Worm (Caenorhabditis elegans) whole organism, L2 larva: ENCODE data around the gene C08E8.11.
"Not testable (repeated sequence)": the region's sequence is repeated elsewhere in the genome, so short reads cannot be mapped to it uniquely, and the experiment has no call there.

Experiments
- alr-1 ChIP-seq: fragments of 150-350 bp; optimal IDR thresholded peaks from 2 replicates; lab custom pipeline; 2014; ENCODE audit warnings: missing biosample characterization, missing genetic modification characterization
- aly-2 ChIP-seq: fragments of 150-350 bp; optimal IDR thresholded peaks from 2 replicates; lab custom pipeline; 2014; ENCODE audit warnings: missing biosample characterization, missing genetic modification characterization
- dmd-4 ChIP-seq: sonication (generic microtip); optimal IDR thresholded peaks from 2 replicates; lab custom pipeline; 2017; ENCODE audit warnings: missing biosample characterization, missing genetic modification characterization
- elt-1 ChIP-seq: fragments of 150-350 bp; optimal IDR thresholded peaks from 2 replicates; lab custom pipeline; 2014; ENCODE audit warnings: missing biosample characterization, missing genetic modification characterization
- mab-5 ChIP-seq: fragments of 150-350 bp; optimal IDR thresholded peaks from 2 replicates; lab custom pipeline; 2014; ENCODE audit warnings: missing biosample characterization, missing genetic modification characterization
- nhr-11 ChIP-seq: fragments of 150-350 bp; optimal IDR thresholded peaks from 2 replicates; lab custom pipeline; 2014; ENCODE audit warnings: missing biosample characterization, missing genetic modification characterization
- nhr-23 ChIP-seq: fragments of 150-350 bp; optimal IDR thresholded peaks from 2 replicates; lab custom pipeline; 2014; ENCODE audit warnings: missing biosample characterization, missing genetic modification reagents, missing genetic modification characterization
- nhr-77 ChIP-seq: fragments of 150-350 bp; optimal IDR thresholded peaks from 2 replicates; lab custom pipeline; 2014; ENCODE audit warnings: missing biosample characterization, missing genetic modification characterization
- skn-1 ChIP-seq: sonication (generic microtip); optimal IDR thresholded peaks from 2 replicates; lab custom pipeline; 2017; ENCODE audit warnings: missing biosample characterization, missing genetic modification characterization
- unc-55 ChIP-seq: fragments of 150-350 bp; sonication (generic microtip); optimal IDR thresholded peaks from 3 replicates; lab custom pipeline; 2014; ENCODE audit warnings: missing biosample characterization, missing genetic modification reagents, missing genetic modification characterization
- unc-62 ChIP-seq: fragments of 150-350 bp; optimal IDR thresholded peaks from 2 replicates; lab custom pipeline; 2014; ENCODE audit warnings: missing biosample characterization, missing genetic modification reagents, missing genetic modification characterization
- zag-1 ChIP-seq: fragments of 150-350 bp; optimal IDR thresholded peaks from 2 replicates; lab custom pipeline; 2014; ENCODE audit warnings: missing biosample characterization, missing genetic modification characterization

- not testable (repeated sequence) for TF ChIP-seq nhr-77 (tag; lab: Kevin White, UChicago); unc-62 (GFP tag; lab: Kevin White, UChicago); zag-1 (tag; lab: Kevin White, UChicago); nhr-11; elt-1; mab-5; aly-2; dmd-4 (tag; lab: Kevin White, UChicago); unc-55 (GFP tag; lab: Kevin White, UChicago); alr-1; nhr-23; skn-1
Observed at ce11 chrV:18302414-18302813, 48.4 kb upstream of the C08E8.11 start, which contains the start of gene Y51A2A.6.
